Fruit fly (Drosophila melanogaster) whole organism, embryonic: ENCODE measurements around the gene CG7289.

Source experiments
- ATbp ChIP-seq: fragments of 200-800 bp; sonication (Bioruptor generic); optimal IDR thresholded peaks from 2 replicates; lab custom pipeline; 2017; ENCODE audit warnings: missing biosample characterization, mild to moderate bottlenecking, missing genetic modification characterization, missing genetic modification reagents
- CG11504 ChIP-seq: fragments of 200-800 bp; sonication (Bioruptor generic); optimal IDR thresholded peaks from 3 replicates; lab custom pipeline; 2019; ENCODE audit warnings: missing biosample characterization, mild to moderate bottlenecking, missing genetic modification characterization, moderate library complexity
- CG11560 ChIP-seq: fragments of 200-800 bp; sonication (Bioruptor generic); IDR thresholded peaks from 3 replicates; pipeline ENCODE4 v1.3.6; 2022; ENCODE audit warnings: missing biosample characterization, missing genetic modification characterization
- CG13296 ChIP-seq: fragments of 200-800 bp; sonication (Bioruptor generic); optimal IDR thresholded peaks from 3 replicates; lab custom pipeline; 2018; ENCODE audit warnings: missing biosample characterization, mild to moderate bottlenecking, missing genetic modification characterization
- CG17385 ChIP-seq: fragments of 200-800 bp; sonication (Bioruptor generic); optimal IDR thresholded peaks from 3 replicates; lab custom pipeline; 2018; ENCODE audit warnings: missing biosample characterization, mild to moderate bottlenecking, missing genetic modification characterization
- CG2889 ChIP-seq: fragments of 200-800 bp; sonication (Bioruptor generic); IDR thresholded peaks from 3 replicates; pipeline ENCODE4 v1.3.6; 2022; ENCODE audit warnings: missing biosample characterization, missing genetic modification characterization
- CG30403 ChIP-seq: fragments of 200-800 bp; sonication (Bioruptor generic); optimal IDR thresholded peaks from 3 replicates; lab custom pipeline; 2016; ENCODE audit warnings: missing biosample characterization, missing genetic modification characterization
- CG31388 ChIP-seq: fragments of 200-800 bp; sonication (Bioruptor generic); optimal IDR thresholded peaks from 2 replicates; lab custom pipeline; 2016; ENCODE audit warnings: missing biosample characterization, missing genetic modification characterization
- CG4854 ChIP-seq: fragments of 200-800 bp; sonication (Bioruptor generic); optimal IDR thresholded peaks from 2 replicates; lab custom pipeline; 2016; ENCODE audit warnings: missing biosample characterization, missing genetic modification characterization, inconsistent platforms
- CG6654 ChIP-seq: fragments of 200-800 bp; sonication (Bioruptor generic); optimal IDR thresholded peaks from 2 replicates; lab custom pipeline; 2017; ENCODE audit warnings: missing biosample characterization, mild to moderate bottlenecking, missing genetic modification characterization
- Dbx ChIP-seq: fragments of 200-800 bp; sonication (Bioruptor generic); IDR thresholded peaks from 3 replicates; pipeline ENCODE4 v1.3.6; 2022; ENCODE audit warnings: missing biosample characterization, missing genetic modification characterization
- Deaf1 ChIP-seq: fragments of 200-800 bp; optimal IDR thresholded peaks from 3 replicates; lab custom pipeline; 2019; ENCODE audit warnings: missing biosample characterization, mild to moderate bottlenecking, missing genetic modification characterization, moderate library complexity
- Dip3 ChIP-seq: fragments of 200-800 bp; sonication (Bioruptor generic); optimal IDR thresholded peaks from 3 replicates; lab custom pipeline; 2016; ENCODE audit warnings: missing biosample characterization, missing genetic modification characterization
- Dref ChIP-seq: fragments of 200-800 bp; sonication (Bioruptor generic); IDR thresholded peaks from 2 replicates; pipeline ENCODE4 v1.3.6; 2022; ENCODE audit warnings: missing biosample characterization, missing genetic modification characterization
- HLH3B ChIP-seq: fragments of 200-800 bp; sonication (Bioruptor generic); IDR thresholded peaks from 2 replicates; pipeline ENCODE4 v1.3.6; 2022; ENCODE audit warnings: missing biosample characterization, missing genetic modification characterization
- HLH54F ChIP-seq: fragments of 200-800 bp; sonication (Bioruptor generic); optimal IDR thresholded peaks from 3 replicates; lab custom pipeline; 2016; ENCODE audit warnings: missing biosample characterization, missing genetic modification characterization
- Usf ChIP-seq: fragments of 200-800 bp; sonication (Bioruptor generic); optimal IDR thresholded peaks from 2 replicates; lab custom pipeline; 2017; ENCODE audit warnings: missing genotype, missing biosample characterization, missing genetic modification characterization
- aop ChIP-seq: fragments of 200-800 bp; sonication (Bioruptor generic); IDR thresholded peaks from 2 replicates; pipeline ENCODE4 v1.3.6; 2022; ENCODE audit warnings: missing biosample characterization, missing genetic modification characterization
- az2 ChIP-seq: fragments of 200-800 bp; sonication (Bioruptor generic); optimal IDR thresholded peaks from 3 replicates; lab custom pipeline; 2016; ENCODE audit warnings: missing biosample characterization, missing genetic modification characterization
- bowl ChIP-seq: fragments of 200-800 bp; sonication (Bioruptor generic); IDR thresholded peaks from 2 replicates; pipeline ENCODE4 v1.3.6; 2022; ENCODE audit warnings: missing biosample characterization, missing genetic modification characterization
- br ChIP-seq: fragments of >200 bp; optimal IDR thresholded peaks from 2 replicates; lab custom pipeline; 2017
- cas ChIP-seq: fragments of 200-800 bp; sonication (Bioruptor generic); IDR thresholded peaks from 2 replicates; pipeline ENCODE4 v1.3.6; 2022; ENCODE audit warnings: missing biosample characterization, missing genetic modification characterization
- cato ChIP-seq: fragments of 200-800 bp; sonication (Bioruptor generic); optimal IDR thresholded peaks from 2 replicates; lab custom pipeline; 2016; ENCODE audit warnings: missing biosample characterization, missing genetic modification characterization, borderline replicate concordance
- chinmo ChIP-seq: fragments of 200-800 bp; sonication (Bioruptor generic); IDR thresholded peaks from 4 replicates; pipeline ENCODE4 v1.3.6; 2022; ENCODE audit warnings: missing biosample characterization, missing genetic modification characterization; ENCODE audit not compliant: partially characterized antibody
- croc ChIP-seq: fragments of 200-800 bp; sonication (Bioruptor generic); conservative IDR thresholded peaks from 3 replicates; pipeline ENCODE4 v1.3.6; 2022; ENCODE audit warnings: missing biosample characterization, missing genetic modification characterization
- fd3F ChIP-seq: fragments of 200-800 bp; sonication (Bioruptor generic); optimal IDR thresholded peaks from 2 replicates; lab custom pipeline; 2018; ENCODE audit warnings: missing biosample characterization, mild to moderate bottlenecking, missing genetic modification characterization, moderate library complexity
- ftz-f1 ChIP-seq: fragments of 200-800 bp; sonication (Bioruptor generic); optimal IDR thresholded peaks from 2 replicates; lab custom pipeline; 2016; ENCODE audit warnings: missing biosample characterization, missing genetic modification characterization
- h ChIP-seq: fragments of >200 bp; optimal IDR thresholded peaks from 2 replicates; lab custom pipeline; 2017
- hbn ChIP-seq: fragments of 200-800 bp; sonication (Bioruptor generic); IDR thresholded peaks from 2 replicates; pipeline ENCODE4 v1.3.6; 2022; ENCODE audit warnings: missing biosample characterization, missing genetic modification characterization; ENCODE audit not compliant: partially characterized antibody
- kay ChIP-seq: fragments of 200-800 bp; sonication (Bioruptor generic); optimal IDR thresholded peaks from 2 replicates; lab custom pipeline; 2016; ENCODE audit warnings: missing biosample characterization, missing genetic modification characterization
- lab ChIP-seq: fragments of 200-800 bp; sonication (Bioruptor generic); optimal IDR thresholded peaks from 3 replicates; lab custom pipeline; 2017; ENCODE audit warnings: missing biosample characterization, missing genetic modification characterization, mild to moderate bottlenecking, moderate library complexity, missing genetic modification reagents
- pho ChIP-seq: fragments of 200-800 bp; sonication (Bioruptor generic); optimal IDR thresholded peaks from 2 replicates; lab custom pipeline; 2016; ENCODE audit warnings: missing biosample characterization, missing genetic modification characterization
- pros ChIP-seq: fragments of 200-800 bp; sonication (Bioruptor generic); optimal IDR thresholded peaks from 3 replicates; lab custom pipeline; 2019; ENCODE audit warnings: missing biosample characterization, mild to moderate bottlenecking, missing genetic modification characterization, moderate library complexity
- slp2 ChIP-seq: fragments of 200-800 bp; sonication (Bioruptor generic); optimal IDR thresholded peaks from 2 replicates; lab custom pipeline; 2016; ENCODE audit warnings: missing biosample characterization, missing genetic modification characterization
- tx ChIP-seq: fragments of 200-800 bp; sonication (Bioruptor generic); optimal IDR thresholded peaks from 2 replicates; lab custom pipeline; 2016; ENCODE audit warnings: missing biosample characterization, missing genetic modification characterization
- wdn ChIP-seq: fragments of 200-800 bp; sonication (Bioruptor generic); IDR thresholded peaks from 2 replicates; pipeline ENCODE4 v1.3.6; 2022; ENCODE audit warnings: missing biosample characterization, missing genetic modification characterization
- wor ChIP-seq: fragments of 200-800 bp; sonication (Bioruptor generic); IDR thresholded peaks from 2 replicates; pipeline ENCODE4 v1.3.6; 2022; ENCODE audit warnings: missing biosample characterization, missing genetic modification characterization

The CG7289 gene

DNA sequence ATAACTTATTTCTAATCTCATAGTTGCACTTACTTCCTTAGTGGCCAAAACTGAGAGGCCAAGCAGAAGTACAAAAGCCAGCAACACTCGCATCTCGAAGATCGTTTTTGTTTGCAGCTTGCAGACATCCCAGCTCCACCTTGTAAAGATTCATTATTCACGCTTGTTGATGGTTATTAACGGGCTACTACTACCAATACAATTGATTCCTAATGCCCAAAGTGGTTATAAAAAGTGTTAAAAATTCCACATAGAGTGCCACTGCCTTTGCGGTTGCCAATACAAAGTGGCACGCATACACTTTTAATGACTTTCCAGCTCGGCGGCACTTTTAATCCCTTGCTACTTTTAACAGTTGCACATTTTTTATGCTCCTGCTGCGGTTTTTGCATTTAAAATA, 10.0 kb downstream of the CG7289 start, which contains the start of gene Obp22a:
Gene Obp22a, minus strand, starts transcription at position 101 of the 400 bp plus-strand sequence.
- TF ChIP-seq Usf (GFP tag; lab: Kevin White, UChicago): no peak
- no peak for TF ChIP-seq CG6654
- no peak for TF ChIP-seq bowl
- no peak for TF ChIP-seq pros (GFP tag; lab: Kevin White, UChicago)
- no peak for TF ChIP-seq aop (GFP tag; lab: Robert Waterston, UW)
- TF ChIP-seq hbn (GFP tag; lab: Robert Waterston, UW): no peak
- no peak for TF ChIP-seq CG31388 (GFP tag; lab: Kevin White, UChicago)
- TF ChIP-seq az2 (GFP tag; lab: Kevin White, UChicago): no peak
- no peak for TF ChIP-seq kay (GFP tag; lab: Kevin White, UChicago)
- TF ChIP-seq CG13296: no peak
- no peak for TF ChIP-seq ATbp (GFP tag; lab: Kevin White, UChicago)
- no peak for TF ChIP-seq HLH3B (GFP tag; lab: Robert Waterston, UW)
- TF ChIP-seq tx (GFP tag; lab: Kevin White, UChicago): no peak
- no peak for TF ChIP-seq fd3F
- no peak for TF ChIP-seq cato (GFP tag; lab: Kevin White, UChicago)
- TF ChIP-seq CG4854: no peak
- TF ChIP-seq br: no peak
- TF ChIP-seq slp2 (GFP tag; lab: Kevin White, UChicago): no peak
- TF ChIP-seq Dip3: no peak

DNA sequence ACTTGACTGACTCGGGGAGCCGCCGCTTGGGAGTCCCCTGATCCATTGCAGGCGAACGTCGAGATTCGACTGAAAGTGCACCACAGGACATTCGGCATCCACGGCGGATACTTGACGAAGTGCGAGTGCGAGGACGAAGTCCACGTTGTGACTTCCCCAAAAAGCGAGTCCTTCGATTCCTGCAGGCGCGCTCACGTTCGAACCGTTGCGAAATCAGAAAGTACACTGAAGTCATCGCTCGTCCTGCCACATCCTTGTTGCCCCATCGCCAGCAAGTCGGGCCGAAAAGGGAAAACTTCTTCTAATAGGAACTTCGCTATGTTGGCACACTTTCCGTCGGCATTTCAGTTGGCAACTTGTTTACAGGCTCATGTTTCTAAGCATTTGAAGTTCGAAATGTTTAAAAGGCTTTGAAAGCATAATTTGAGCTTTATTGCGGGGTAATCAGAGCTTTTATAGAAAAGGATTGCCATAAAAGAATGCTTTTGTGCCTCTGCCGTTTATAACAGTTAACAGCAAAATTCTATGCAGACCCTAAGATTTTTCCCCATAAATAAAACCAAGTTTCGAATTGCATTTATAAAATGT, 24.2 kb downstream of the CG7289 start, which contains the start of gene CG33543:
Gene CG33543, minus strand, starts transcription at position 232 of the 588 bp plus-strand sequence.
- TF ChIP-seq HLH54F (GFP tag; lab: Kevin White, UChicago) (no peak), cas (GFP tag; lab: Robert Waterston, UW) (no peak), lab (GFP tag; lab: Kevin White, UChicago) (no peak), CG2889 (GFP tag; lab: Robert Waterston, UW) (0 out of 3 replicates have a peak, but pooled peaks have one; percentile 29), CG17385 (GFP tag; lab: Kevin White, UChicago) (no peak), ftz-f1 (GFP tag; lab: Kevin White, UChicago) (no peak), CG11504 (tag; lab: Kevin White, UChicago) (peak; percentile 98), CG30403 (GFP tag; lab: Kevin White, UChicago) (no peak), chinmo (GFP tag; lab: Robert Waterston, UW) (0 out of 4 replicates have a peak, but pooled peaks have one; percentile 30), Dbx (GFP tag; lab: Robert Waterston, UW) (0 out of 3 replicates have a peak, but pooled peaks have one; percentile 25), Deaf1 (peak; percentile 94), wor (GFP tag; lab: Robert Waterston, UW) (no peak), h (no peak), CG11560 (tag; lab: Robert Waterston, UW) (0 out of 3 replicates have a peak, but pooled peaks have one; percentile 27)

dm6 chr2L:2007093-2007492, 25.1 kb downstream of the CG7289 start, which contains the start of gene CG15353:
TSS of gene CG15353 (minus strand) at chr2L:2007193.
- TF ChIP-seq Dref (GFP tag; lab: Robert Waterston, UW) (0 out of 2 replicates have a peak, but pooled peaks have one; percentile 22), pho (GFP tag; lab: Kevin White, UChicago) (no peak), wdn (GFP tag; lab: Robert Waterston, UW) (no peak), croc (GFP tag; lab: Robert Waterston, UW) (no peak)
